Worm (Caenorhabditis elegans): ENCODE measurements around the gene oac-23.

ce11 chrIV:3912598-3912997, 31.4 kb downstream of the oac-23 start, which contains the start of gene F56D6.20:
- TF ChIP-seq ztf-23 (GFP tag; IDR thresholded peaks at IDR 0.05) (no peak), cog-1 (tag; optimal IDR thresholded peaks at IDR 0.05) (no peak), ztf-29 (GFP tag; IDR thresholded peaks at IDR 0.05) (no peak), ref-1 (GFP tag; conservative IDR thresholded peaks at IDR 0.05) (no peak), flt-1 (GFP tag; IDR thresholded peaks at IDR 0.05) (no peak), T22C8.4 (GFP tag; IDR thresholded peaks at IDR 0.05) (no peak)
